Worm (Caenorhabditis elegans) whole organism, young adult: Measurements from ENCODE around the gene C52E4.7.

Source experiments
- D2030.7 ChIP-seq: fragments of 200-800 bp; sonication (Bioruptor generic); IDR thresholded peaks from 2 replicates; pipeline ENCODE4 v1.3.6; 2022; ENCODE audit warnings: missing genetic modification reagents, missing genetic modification characterization, missing compliant biosample characterization
- hlh-26 ChIP-seq: fragments of 200-800 bp; sonication (Bioruptor generic); conservative IDR thresholded peaks from 2 replicates; pipeline ENCODE4 v1.3.6; 2022; ENCODE audit warnings: missing genetic modification reagents, missing genetic modification characterization, missing compliant biosample characterization
- unc-62 ChIP-seq: fragments of 150-350 bp; optimal IDR thresholded peaks from 2 replicates; lab custom pipeline; 2014; ENCODE audit warnings: missing biosample characterization, missing genetic modification reagents, missing genetic modification characterization

ce11 chrV:12033841-12034240 lies 39.7 kb downstream of the C52E4.7 start:
- TF ChIP-seq unc-62 (no peak), hlh-26 (GFP tag; lab: Robert Waterston, UW) (no peak), D2030.7 (GFP tag; lab: Robert Waterston, UW) (no peak)
